Fruit fly (Drosophila melanogaster): ENCODE measurements around the gene Pus7.

dm6 chr3L:8514768-8515167, 5.0 kb downstream of the Pus7 start, which contains the start of gene CG6683:
- TF ChIP-seq unc-4 (GFP tag; IDR thresholded peaks at IDR 0.05; ENCODE audit: partially characterized antibody) = no peak
- TF ChIP-seq CG10267 (tag; optimal IDR thresholded peaks at IDR 0.05) = no peak
- no peak for TF ChIP-seq CG30431 (GFP tag; optimal IDR thresholded peaks at IDR 0.05)
- no peak for TF ChIP-seq Fer3 (tag; optimal IDR thresholded peaks at IDR 0.05)
- no peak for TF ChIP-seq sob (GFP tag; IDR thresholded peaks at IDR 0.05)
- no peak for TF ChIP-seq Ets97D (GFP tag; optimal IDR thresholded peaks at IDR 0.05)
- TF ChIP-seq CG15073 (GFP tag; optimal IDR thresholded peaks at IDR 0.05) = no peak

Data from whole organism, embryonic.